Worm (Caenorhabditis elegans) whole organism, L4/young adult: ENCODE measurements around the gene irld-4.

Experiments used
- W03F9.2 ChIP-seq: fragments of 150-350 bp; optimal IDR thresholded peaks from 2 replicates; lab custom pipeline; 2014; ENCODE audit warnings: missing biosample characterization, missing genetic modification characterization
- dao-5 ChIP-seq: sonication (generic microtip); optimal IDR thresholded peaks from 2 replicates; lab custom pipeline; 2016; ENCODE audit warnings: missing genotype, missing genetic modification characterization, moderate library complexity, missing compliant biosample characterization

DNA sequence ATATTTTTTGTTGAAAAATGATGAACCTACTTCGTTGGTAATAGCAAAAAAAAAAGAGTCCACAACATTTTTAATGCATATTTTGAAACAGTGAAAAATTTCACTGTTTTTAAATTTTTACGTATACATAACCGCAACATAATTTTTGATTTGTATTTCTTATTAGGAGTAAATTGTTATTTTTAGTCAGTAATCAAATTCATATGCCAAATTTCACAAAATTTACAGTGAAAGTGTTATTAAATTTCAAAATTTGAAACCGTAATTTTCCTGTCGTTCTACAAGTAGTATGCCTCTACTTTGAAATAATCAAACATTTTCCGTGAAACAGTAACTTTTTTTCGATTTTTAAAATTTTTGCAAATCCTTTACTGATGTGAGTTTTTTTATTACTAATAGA lies 14.9 kb upstream of the irld-4 start:
- no peak for TF ChIP-seq W03F9.2
- TF ChIP-seq dao-5 (tag; lab: Kevin White, UChicago), result no peak
